Fruit fly (Drosophila melanogaster): ENCODE data around the gene indra.
A peak's percentile ranks its signal among the peaks of the same experiment; 100 is the strongest.

Gene indra

DNA sequence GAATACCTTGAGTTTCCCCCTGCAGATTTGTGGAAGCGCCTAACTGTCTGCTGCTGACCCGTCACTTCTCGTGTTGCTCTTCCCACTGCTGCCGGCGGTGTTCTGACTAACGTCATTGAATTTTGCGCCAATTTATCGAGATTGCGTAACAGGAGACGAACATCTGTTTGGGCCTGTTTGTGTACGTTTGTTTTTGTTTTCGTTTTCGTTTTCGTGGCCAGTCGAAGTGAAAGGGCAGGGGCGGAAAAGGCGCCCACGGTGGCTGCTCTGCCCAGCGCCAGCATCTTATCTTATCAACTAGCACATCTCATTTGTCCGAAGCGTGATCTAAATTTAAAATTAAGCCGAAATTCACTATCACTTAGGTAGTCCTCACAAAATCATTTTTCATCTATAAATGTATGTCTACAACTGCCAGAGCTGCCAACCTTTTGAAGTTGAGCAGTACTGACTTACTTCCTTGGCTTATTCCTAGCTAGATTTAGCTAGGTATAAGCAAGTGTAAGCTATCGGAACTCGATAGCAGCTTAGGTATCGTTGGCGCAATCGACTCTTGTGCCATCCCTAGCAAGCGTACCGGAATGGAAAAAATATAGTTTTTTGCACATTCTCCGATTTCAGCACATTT lies 35.1 kb downstream of the indra start, which contains the start of the genes Ctr9 and Nt5a (continued):
- TF ChIP-seq Ets65A (GFP tag) (peak; percentile 90), chm (GFP tag; IDR thresholded peaks at IDR 0.05) (no peak), emc (GFP tag; optimal IDR thresholded peaks at IDR 0.05) (peak; percentile 6), CG7963 (GFP tag; IDR thresholded peaks at IDR 0.05; ENCODE audit: partially characterized antibody) (peak; percentile 54; the same call in 2 of the 3 replicates), CG34422 (GFP tag; IDR thresholded peaks at IDR 0.05) (peak; percentile 84), CG9727 (GFP tag; optimal IDR thresholded peaks at IDR 0.05) (no peak), CG3838 (GFP tag; optimal IDR thresholded peaks at IDR 0.05) (no peak), hkb (optimal IDR thresholded peaks at IDR 0.05) (peak; percentile 24), hkb (GFP tag; IDR thresholded peaks at IDR 0.05) (peak; percentile 36; the same call in 1 of the 2 replicates), Mrtf (GFP tag; IDR thresholded peaks at IDR 0.05) (no peak), Abd-B (GFP tag; optimal IDR thresholded peaks at IDR 0.05) (peak; percentile 53), CG18262 (tag; optimal IDR thresholded peaks at IDR 0.05) (peak; percentile 20), vnd (GFP tag; IDR thresholded peaks at IDR 0.05; ENCODE audit: partially characterized antibody) (no peak), grn (GFP tag; optimal IDR thresholded peaks at IDR 0.05) (peak; percentile 41), peb (GFP tag; IDR thresholded peaks at IDR 0.05) (no peak), CG32767 (GFP tag; IDR thresholded peaks at IDR 0.05) (0 out of 2 replicates have a peak, but pooled peaks have one; percentile 36), CG17568 (GFP tag; optimal IDR thresholded peaks at IDR 0.05) (no peak), Dad (GFP tag; optimal IDR thresholded peaks at IDR 0.05) (peak; percentile 23), abd-A (tag; optimal IDR thresholded peaks at IDR 0.05) (no peak), Hr39 (optimal IDR thresholded peaks at IDR 0.05) (no peak), CG1832 (GFP tag; optimal IDR thresholded peaks at IDR 0.05) (no peak), Dref (GFP tag; IDR thresholded peaks at IDR 0.05) (peak; percentile 96), Hmr (GFP tag; optimal IDR thresholded peaks at IDR 0.05) (no peak), Dp (GFP tag; optimal IDR thresholded peaks at IDR 0.05) (peak; percentile 55), pb (GFP tag; optimal IDR thresholded peaks at IDR 0.05) (peak; percentile 5), lbe (GFP tag; optimal IDR thresholded peaks at IDR 0.05) (no peak), MTF-1 (GFP tag; optimal IDR thresholded peaks at IDR 0.05; ENCODE audit: borderline replicate concordance) (no peak), btn (GFP tag; optimal IDR thresholded peaks at IDR 0.05) (no peak), CG3163 (GFP tag; optimal IDR thresholded peaks at IDR 0.05) (peak; percentile 50), CG6689 (GFP tag; IDR thresholded peaks at IDR 0.05) (no peak), CG9797 (GFP tag; optimal IDR thresholded peaks at IDR 0.05) (peak; percentile 37), CG18599 (GFP tag; optimal IDR thresholded peaks at IDR 0.05) (peak; percentile 38), CG11247 (GFP tag; IDR thresholded peaks at IDR 0.05) (peak; percentile 67; the same call in 1 of the 2 replicates), CG7556 (GFP tag; optimal IDR thresholded peaks at IDR 0.05) (peak; percentile 10), lilli (GFP tag; optimal IDR thresholded peaks at IDR 0.05) (peak; percentile 85), HmgD (GFP tag; optimal IDR thresholded peaks at IDR 0.05) (peak; percentile 41), Dip2 (GFP tag; IDR thresholded peaks at IDR 0.05) (no peak), lola (GFP tag; optimal IDR thresholded peaks at IDR 0.05) (peak in 1 of 3 experiments; percentile 16), CG14965 (GFP tag; optimal IDR thresholded peaks at IDR 0.05; ENCODE audit: borderline replicate concordance) (no peak), Gug (GFP tag; IDR thresholded peaks at IDR 0.05) (peak; percentile 41; the same call in 1 of the 4 replicates), CG31365 (tag; optimal IDR thresholded peaks at IDR 0.05) (no peak), CG9817 (tag; optimal IDR thresholded peaks at IDR 0.05) (peak; percentile 65), cad (GFP tag; optimal IDR thresholded peaks at IDR 0.05) (no peak), B-H2 (GFP tag; optimal IDR thresholded peaks at IDR 0.05) (peak; percentile 87), CkIIα-i1 (GFP tag; IDR thresholded peaks at IDR 0.05) (no peak), pzg (GFP tag; optimal IDR thresholded peaks at IDR 0.05) (peak; percentile 94), gsb-n (tag; optimal IDR thresholded peaks at IDR 0.05) (no peak), lmd (GFP tag; IDR thresholded peaks at IDR 0.05) (no peak; the same call in 1 of the 2 replicates), Hey (tag; optimal IDR thresholded peaks at IDR 0.05) (no peak), CG10543 (GFP tag; optimal IDR thresholded peaks at IDR 0.05) (peak; percentile 76)

Measured in whole organism, embryonic.